Worm (Caenorhabditis elegans) whole organism, L1 larva: Measurements from ENCODE around the gene npr-29.

Source experiments
- C04F5.9 ChIP-seq: sonication (generic microtip); optimal IDR thresholded peaks from 2 replicates; lab custom pipeline; 2016; ENCODE audit warnings: missing genetic modification characterization, missing compliant biosample characterization
- C16A3.4 ChIP-seq: fragments of 150-350 bp; optimal IDR thresholded peaks from 2 replicates; lab custom pipeline; 2014; ENCODE audit warnings: missing biosample characterization, missing genetic modification characterization
- F16B12.6 ChIP-seq: fragments of 150-350 bp; optimal IDR thresholded peaks from 2 replicates; lab custom pipeline; 2014; ENCODE audit warnings: missing biosample characterization, missing genetic modification characterization
- blmp-1 ChIP-seq: fragments of 150-350 bp; optimal IDR thresholded peaks from 2 replicates; lab custom pipeline; 2014; ENCODE audit warnings: missing biosample characterization, missing genetic modification characterization
- ces-1 ChIP-seq: fragments of 150-350 bp; optimal IDR thresholded peaks from 2 replicates; lab custom pipeline; 2014; ENCODE audit warnings: missing biosample characterization, missing genetic modification reagents, missing genetic modification characterization
- dsc-1 ChIP-seq: sonication (generic microtip); optimal IDR thresholded peaks from 2 replicates; lab custom pipeline; 2016; ENCODE audit warnings: mild to moderate bottlenecking, missing genetic modification characterization, missing compliant biosample characterization
- efl-1 ChIP-seq, 4 experiments: fragments of 150-350 bp; optimal IDR thresholded peaks in 3 of 4; peaks in 1 of 4; 1 replicate in 1 of 4; 2 replicates in 3 of 4; lab custom pipeline; 2014; ENCODE audit warnings: missing biosample characterization in 2 of 4, missing genetic modification characterization in 2 of 4, missing genetic modification reagents in 2 of 4
- elt-3 ChIP-seq, 6 experiments: fragments of 150-350 bp in 1 of 6; sonication (generic microtip); optimal IDR thresholded peaks; 2 replicates each; lab custom pipeline; 2017 to 2018; ENCODE audit warnings: missing biosample characterization in 6 of 6, missing genetic modification characterization in 6 of 6, inconsistent platforms in 1 of 6
- ets-5 ChIP-seq: fragments of 200-800 bp; sonication (Bioruptor generic); IDR thresholded peaks from 2 replicates; pipeline ENCODE4 v1.3.6; 2022; ENCODE audit warnings: missing genetic modification characterization, missing compliant biosample characterization
- fkh-10 ChIP-seq: sonication (generic microtip); optimal IDR thresholded peaks from 2 replicates; lab custom pipeline; 2017; ENCODE audit warnings: missing biosample characterization, missing genetic modification reagents, missing genetic modification characterization
- fkh-4 ChIP-seq: sonication (generic microtip); optimal IDR thresholded peaks from 2 replicates; lab custom pipeline; 2016; ENCODE audit warnings: missing compliant biosample characterization, missing genetic modification characterization, borderline replicate concordance
- fkh-8 ChIP-seq: sonication (generic microtip); optimal IDR thresholded peaks from 2 replicates; lab custom pipeline; 2016; ENCODE audit warnings: mild to moderate bottlenecking, missing genetic modification characterization, missing compliant biosample characterization
- hlh-4 ChIP-seq: sonication (generic microtip); optimal IDR thresholded peaks from 2 replicates; lab custom pipeline; 2016; ENCODE audit warnings: mild to moderate bottlenecking, missing genetic modification characterization, missing compliant biosample characterization
- lin-14 ChIP-seq: fragments of 200-800 bp; sonication (Bioruptor generic); optimal IDR thresholded peaks from 2 replicates; lab custom pipeline; 2018; ENCODE audit warnings: mild to moderate bottlenecking, missing genetic modification characterization, moderate library complexity, missing compliant biosample characterization
- lin-35 ChIP-seq, 2 experiments: fragments of 150-350 bp; optimal IDR thresholded peaks; 2 replicates each; lab custom pipeline; 2014; ENCODE audit warnings: missing biosample characterization in 2 of 2, missing genetic modification characterization in 2 of 2, missing genetic modification reagents in 2 of 2
- lir-3 ChIP-seq: sonication (generic microtip); optimal IDR thresholded peaks from 2 replicates; lab custom pipeline; 2016; ENCODE audit warnings: mild to moderate bottlenecking, missing genetic modification characterization, moderate library complexity, missing compliant biosample characterization; ENCODE audit not compliant: poor library complexity
- mdl-1 ChIP-seq, 2 experiments: fragments of 150-350 bp; optimal IDR thresholded peaks; 2 replicates each; lab custom pipeline; 2014 to 2017; ENCODE audit warnings: missing biosample characterization in 2 of 2, missing genetic modification characterization in 2 of 2, inconsistent platforms in 1 of 2
- mep-1 ChIP-seq: fragments of 150-350 bp; optimal IDR thresholded peaks from 2 replicates; lab custom pipeline; 2014; ENCODE audit warnings: missing biosample characterization, missing genetic modification characterization
- nhr-19 ChIP-seq: fragments of 200-800 bp; sonication (Bioruptor generic); conservative IDR thresholded peaks from 2 replicates; pipeline ENCODE4 v1.3.6; 2022; ENCODE audit warnings: missing genetic modification characterization, missing compliant biosample characterization
- nhr-20 ChIP-seq: sonication (generic microtip); optimal IDR thresholded peaks from 2 replicates; lab custom pipeline; 2016; ENCODE audit warnings: mild to moderate bottlenecking, missing genetic modification characterization, missing compliant biosample characterization
- nhr-85 ChIP-seq: sonication (generic microtip); peaks from one replicate; lab custom pipeline; 2016; ENCODE audit warnings: missing genetic modification characterization, inconsistent platforms, missing compliant biosample characterization
- pag-3 ChIP-seq: sonication (generic microtip); optimal IDR thresholded peaks from 2 replicates; lab custom pipeline; 2017; ENCODE audit warnings: missing genetic modification characterization, mild to moderate bottlenecking, missing compliant biosample characterization, antibody characterized with exemption, borderline replicate concordance; ENCODE audit not compliant: insufficient read depth
- pax-3 ChIP-seq: fragments of 200-800 bp; sonication (Bioruptor generic); optimal IDR thresholded peaks from 2 replicates; lab custom pipeline; 2018; ENCODE audit warnings: mild to moderate bottlenecking, missing genetic modification characterization, moderate library complexity, missing compliant biosample characterization
- pqm-1 ChIP-seq: sonication (generic microtip); optimal IDR thresholded peaks from 3 replicates; lab custom pipeline; 2017; ENCODE audit warnings: missing biosample characterization, missing genetic modification characterization
- rnt-1 ChIP-seq: sonication (generic microtip); optimal IDR thresholded peaks from 2 replicates; lab custom pipeline; 2016; ENCODE audit warnings: mild to moderate bottlenecking, missing genetic modification characterization, moderate library complexity, missing compliant biosample characterization
- skn-1 ChIP-seq: fragments of 150-350 bp; optimal IDR thresholded peaks from 2 replicates; lab custom pipeline; 2014; ENCODE audit warnings: missing biosample characterization, missing genetic modification characterization
- snpc-4 ChIP-seq: fragments of 150-350 bp; optimal IDR thresholded peaks from 2 replicates; lab custom pipeline; 2014; ENCODE audit warnings: missing biosample characterization, missing genetic modification characterization
- sox-4 ChIP-seq: sonication (generic microtip); optimal IDR thresholded peaks from 2 replicates; lab custom pipeline; 2016; ENCODE audit warnings: missing genetic modification characterization, missing compliant biosample characterization
- sup-37 ChIP-seq: fragments of 200-800 bp; sonication (Bioruptor generic); optimal IDR thresholded peaks from 2 replicates; lab custom pipeline; 2018; ENCODE audit warnings: mild to moderate bottlenecking, missing genetic modification characterization, missing compliant biosample characterization
- swsn-7 ChIP-seq: sonication (generic microtip); optimal IDR thresholded peaks from 2 replicates; lab custom pipeline; 2016; ENCODE audit warnings: missing genetic modification characterization, missing compliant biosample characterization
- tbx-2 ChIP-seq: sonication (generic microtip); optimal IDR thresholded peaks from 2 replicates; lab custom pipeline; 2016; ENCODE audit warnings: missing genetic modification characterization, missing compliant biosample characterization
- unc-86 ChIP-seq: sonication (generic microtip); optimal IDR thresholded peaks from 2 replicates; lab custom pipeline; 2016; ENCODE audit warnings: missing genetic modification characterization, missing compliant biosample characterization
- ztf-11 ChIP-seq, 2 experiments: sonication (generic microtip); optimal IDR thresholded peaks; 2 replicates each; lab custom pipeline; 2016 to 2017; ENCODE audit warnings: missing genetic modification characterization in 2 of 2, missing biosample characterization in 1 of 2, missing compliant biosample characterization in 1 of 2

Gene npr-29

DNA sequence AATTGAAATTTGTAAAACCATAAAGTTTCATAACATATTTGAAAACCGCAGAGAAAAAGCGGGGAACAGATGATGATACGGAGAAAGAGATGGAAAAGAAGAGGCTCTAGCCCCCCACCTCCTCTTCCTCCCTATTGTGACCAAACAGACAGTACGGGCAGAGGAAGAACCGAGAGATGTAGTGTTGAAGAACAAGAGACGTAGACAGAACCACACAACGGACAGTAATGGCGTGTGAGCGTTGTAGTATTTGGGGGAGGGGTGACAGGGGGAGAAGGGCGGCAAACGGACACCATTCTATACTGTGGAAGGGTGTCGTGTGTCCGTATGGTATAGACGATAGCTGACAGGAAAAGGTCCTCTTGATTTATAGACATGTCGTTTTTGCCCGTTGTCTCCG is 39.3 kb downstream of the npr-29 start:
- TF ChIP-seq fkh-4 (tag; lab: Kevin White, UChicago) (no peak), nhr-20 (tag; lab: Kevin White, UChicago) (peak; percentile 11), mep-1 (peak; percentile 2), snpc-4 (tag; lab: Kevin White, UChicago) (no peak), lin-35 (GFP tag; optimal IDR thresholded peaks at IDR 0.05; lab: Kevin White, UChicago) (no peak), rnt-1 (tag; lab: Kevin White, UChicago) (peak; percentile 6), blmp-1 (tag; lab: Kevin White, UChicago) (peak; percentile 43), ztf-11 (tag; optimal IDR thresholded peaks at IDR 0.05; lab: Kevin White, UChicago) (peak in 1 of 2 experiments; percentile 18), lin-14 (GFP tag; lab: Kevin White, UChicago) (peak; percentile 29)

DNA sequence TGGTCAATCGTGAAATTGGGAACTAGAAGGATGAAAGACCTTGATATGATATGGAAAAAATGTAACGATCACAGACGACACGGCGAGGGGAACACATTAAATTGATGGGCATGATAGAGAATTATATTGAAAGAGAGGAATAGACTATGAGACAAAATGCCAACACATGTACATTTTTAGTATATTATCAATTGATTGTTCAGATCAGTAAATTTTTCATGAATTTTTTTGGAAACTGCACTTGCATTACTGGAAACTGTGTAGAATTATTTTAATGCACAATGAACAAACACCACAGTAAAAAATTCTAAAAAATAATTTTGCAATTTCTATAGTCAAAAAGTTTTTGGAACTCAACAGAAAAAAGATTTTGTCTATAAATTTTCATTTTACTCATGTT is 42.0 kb downstream of the npr-29 start:
- peak; percentile 60 for TF ChIP-seq nhr-85 (tag; lab: Kevin White, UChicago)
- TF ChIP-seq pag-3 (tag; lab: Kevin White, UChicago) = peak; percentile 68
- peak; percentile 23 for TF ChIP-seq lin-14 (GFP tag; lab: Kevin White, UChicago)
- TF ChIP-seq pqm-1 (tag; lab: Kevin White, UChicago) = no peak
- peak in 2 of 6 experiments; percentile 20 to 48 for TF ChIP-seq elt-3 (tag; optimal IDR thresholded peaks at IDR 0.05; lab: Kevin White, UChicago)

DNA sequence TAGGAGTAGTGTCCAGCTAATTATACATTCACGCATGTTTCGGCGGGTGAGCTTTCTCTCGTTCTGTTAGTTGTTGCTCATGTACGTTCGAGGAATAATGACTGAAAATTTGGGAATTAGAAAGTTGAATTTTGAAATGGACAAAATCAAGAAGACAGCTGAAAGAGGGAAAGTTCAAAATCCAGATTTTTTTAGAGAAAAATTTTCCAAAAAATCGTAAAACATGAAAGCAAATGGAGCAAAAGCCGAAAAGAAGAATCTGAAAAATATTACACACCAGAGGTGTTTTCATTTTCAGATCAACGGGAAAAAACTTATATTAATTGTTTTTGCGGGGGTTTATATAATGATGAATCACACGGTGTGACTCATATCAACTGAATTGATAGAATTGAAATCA is 42.6 kb downstream of the npr-29 start, which contains the start of gene ina-1:
TSS of gene ina-1 (minus strand) at position 101 of the 400 bp plus-strand sequence.
- TF ChIP-seq sup-37 (GFP tag; lab: Kevin White, UChicago) (no peak), pag-3 (tag; lab: Kevin White, UChicago) (no peak), skn-1 (tag; lab: Kevin White, UChicago) (no peak), fkh-4 (tag; lab: Kevin White, UChicago) (no peak), swsn-7 (tag; lab: Kevin White, UChicago) (no peak), hlh-4 (no peak), unc-86 (tag; lab: Kevin White, UChicago) (no peak), efl-1 (optimal IDR thresholded peaks at IDR 0.05; lab: Kevin White, UChicago) (no peak), efl-1 (GFP tag; optimal IDR thresholded peaks at IDR 0.05 in 1 of 2; lab: Kevin White, UChicago) (no peak), tbx-2 (tag; lab: Kevin White, UChicago) (no peak), ces-1 (GFP tag; lab: Kevin White, UChicago) (no peak), C16A3.4 (tag; lab: Kevin White, UChicago) (no peak), nhr-19 (GFP tag; lab: Robert Waterston, UW) (no peak), F16B12.6 (no peak), mdl-1 (tag; optimal IDR thresholded peaks at IDR 0.05; lab: Kevin White, UChicago) (no peak), ets-5 (GFP tag; lab: Robert Waterston, UW) (no peak), lir-3 (tag; lab: Kevin White, UChicago) (no peak)

DNA sequence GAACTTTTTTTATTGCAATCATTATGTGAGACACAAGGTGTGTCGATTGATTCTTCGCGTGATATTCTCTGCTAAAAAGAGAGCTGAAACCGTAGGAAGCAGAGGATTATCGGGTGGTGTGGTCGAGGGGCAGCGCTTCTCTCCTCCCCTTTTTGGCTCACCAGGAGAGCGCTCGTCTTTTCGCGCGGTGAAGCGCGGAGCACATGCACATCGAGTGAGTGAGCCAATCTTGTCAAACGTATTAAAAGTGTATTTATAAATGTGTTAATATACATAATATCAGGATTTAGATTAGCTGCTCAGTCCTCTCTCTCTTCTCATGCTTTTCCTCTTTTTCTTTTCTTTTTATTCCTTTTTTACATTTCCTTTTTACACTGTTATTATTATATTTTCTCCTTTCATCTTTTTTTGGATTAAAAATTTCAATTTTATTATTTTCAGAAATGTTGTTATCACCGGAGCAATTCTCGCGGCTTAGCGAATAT is 52.6 kb downstream of the npr-29 start, which contains the start of gene dgk-3:
TSS of gene dgk-3 (plus strand) at position 435 of the 485 bp plus-strand sequence.
- TF ChIP-seq fkh-8 (tag; lab: Kevin White, UChicago) = peak; percentile 44
- TF ChIP-seq efl-1 (optimal IDR thresholded peaks at IDR 0.05; lab: Kevin White, UChicago) = no peak
- TF ChIP-seq efl-1 (GFP tag; optimal IDR thresholded peaks at IDR 0.05 in 1 of 2; lab: Kevin White, UChicago) = peak in 1 of 2 experiments; percentile 69
- peak; percentile 83 for TF ChIP-seq dsc-1
- no peak for TF ChIP-seq fkh-10 (GFP tag; lab: Kevin White, UChicago)
- peak; percentile 58 for TF ChIP-seq pax-3 (tag; lab: Kevin White, UChicago)
- TF ChIP-seq sox-4 (tag; lab: Kevin White, UChicago) = peak; percentile 38
- no peak for TF ChIP-seq C04F5.9
